Worm (Caenorhabditis elegans): ENCODE measurements around the gene daf-4.

The daf-4 gene

DNA sequence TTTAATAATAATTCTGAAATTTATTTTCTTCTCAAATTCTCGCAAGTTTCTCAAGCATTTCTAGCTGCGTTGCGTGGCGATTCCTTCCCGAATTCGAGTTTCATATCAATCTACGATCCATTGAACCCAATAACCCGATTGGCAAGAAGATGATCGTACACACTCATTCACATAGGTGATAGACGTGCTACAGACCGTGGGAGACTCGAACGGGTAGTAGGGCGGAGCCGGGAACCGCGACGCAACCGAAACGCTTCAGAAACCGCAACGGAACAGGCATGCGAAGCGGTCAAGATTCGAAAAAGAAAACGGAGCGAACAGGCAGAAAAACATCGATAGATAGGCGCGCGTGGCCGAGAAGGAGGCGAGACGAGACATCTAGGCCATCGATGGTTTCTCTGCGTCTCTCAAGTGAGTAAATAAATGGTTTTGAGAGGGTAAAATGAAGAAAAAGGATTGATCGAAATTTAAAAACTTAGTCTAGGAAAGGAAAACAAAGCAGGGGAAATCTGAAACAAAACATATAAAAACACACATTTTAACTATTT, 21.4 kb upstream of the daf-4 start, which contains the start of gene madf-11 (continued):
- TF ChIP-seq sdc-2 (tag; optimal IDR thresholded peaks at IDR 0.05) (peak; percentile 17), unc-3 (GFP tag; conservative IDR thresholded peaks at IDR 0.05) (no peak), unc-3 (tag; optimal IDR thresholded peaks at IDR 0.05) (no peak), pax-1 (tag; optimal IDR thresholded peaks at IDR 0.05) (peak; percentile 3), syd-9 (tag; optimal IDR thresholded peaks at IDR 0.05) (peak; percentile 34), pat-9 (tag; optimal IDR thresholded peaks at IDR 0.05) (no peak), hlh-15 (tag; optimal IDR thresholded peaks at IDR 0.05) (no peak), ahr-1 (tag; optimal IDR thresholded peaks at IDR 0.05) (no peak), ceh-22 (tag; optimal IDR thresholded peaks at IDR 0.05) (no peak), ama-1 (optimal IDR thresholded peaks at IDR 0.05) (no peak), ets-4 (tag; optimal IDR thresholded peaks at IDR 0.05) (peak; percentile 98), unc-86 (tag; optimal IDR thresholded peaks at IDR 0.05) (no peak), F13H6.1 (tag; optimal IDR thresholded peaks at IDR 0.05) (peak; percentile 18), unc-42 (tag; optimal IDR thresholded peaks at IDR 0.05) (peak; percentile 67), ceh-24 (tag; optimal IDR thresholded peaks at IDR 0.05) (no peak), hlh-30 (tag; optimal IDR thresholded peaks at IDR 0.05; ENCODE audit: insufficient read depth) (no peak), ceh-2 (tag; optimal IDR thresholded peaks at IDR 0.05) (peak; percentile 82), ttx-3 (tag; optimal IDR thresholded peaks at IDR 0.05) (no peak), unc-55 (GFP tag; optimal IDR thresholded peaks at IDR 0.05) (no peak), pha-2 (tag; optimal IDR thresholded peaks at IDR 0.05) (peak; percentile 21), mec-3 (tag; optimal IDR thresholded peaks at IDR 0.05; ENCODE audit: borderline replicate concordance) (peak; percentile 82), dve-1 (tag; optimal IDR thresholded peaks at IDR 0.05) (no peak), madf-2 (tag; optimal IDR thresholded peaks at IDR 0.05) (no peak), K09A11.1 (tag; optimal IDR thresholded peaks at IDR 0.05; ENCODE audit: insufficient read depth) (no peak)

- TF ChIP-seq pat-9 (tag; optimal IDR thresholded peaks at IDR 0.05) (no peak), ceh-2 (tag; optimal IDR thresholded peaks at IDR 0.05) (no peak), pax-1 (tag; optimal IDR thresholded peaks at IDR 0.05) (no peak), unc-42 (tag; optimal IDR thresholded peaks at IDR 0.05) (no peak), C08G9.2 (tag; optimal IDR thresholded peaks at IDR 0.05) (no peak), che-1 (tag; optimal IDR thresholded peaks at IDR 0.05) (no peak), dve-1 (tag; optimal IDR thresholded peaks at IDR 0.05) (no peak), odd-2 (tag; optimal IDR thresholded peaks at IDR 0.05) (no peak), npax-4 (tag; optimal IDR thresholded peaks at IDR 0.05) (no peak), eyg-1 (tag; optimal IDR thresholded peaks at IDR 0.05) (no peak), Y22D7AL.16 (tag; optimal IDR thresholded peaks at IDR 0.05) (no peak), ceh-19 (GFP tag; optimal IDR thresholded peaks at IDR 0.05) (no peak), ref-2 (tag; optimal IDR thresholded peaks at IDR 0.05) (no peak), ceh-45 (GFP tag; IDR thresholded peaks at IDR 0.05) (no peak)
Observed at ce11 chrIII:5604080-5604479, 20.9 kb upstream of the daf-4 start, which contains the start of gene xnd-1. TSS of gene xnd-1 (plus strand) at chrIII:5604460.

ce11 chrIII:5610276-5610675, 14.7 kb upstream of the daf-4 start, which contains the start of gene C05D2.8:
TSS of gene C05D2.8 (minus strand) at chrIII:5610346.
- TF ChIP-seq hlh-15 (tag; optimal IDR thresholded peaks at IDR 0.05), result no peak
- TF ChIP-seq elt-2 (tag; optimal IDR thresholded peaks at IDR 0.05), result peak; percentile 44

DNA sequence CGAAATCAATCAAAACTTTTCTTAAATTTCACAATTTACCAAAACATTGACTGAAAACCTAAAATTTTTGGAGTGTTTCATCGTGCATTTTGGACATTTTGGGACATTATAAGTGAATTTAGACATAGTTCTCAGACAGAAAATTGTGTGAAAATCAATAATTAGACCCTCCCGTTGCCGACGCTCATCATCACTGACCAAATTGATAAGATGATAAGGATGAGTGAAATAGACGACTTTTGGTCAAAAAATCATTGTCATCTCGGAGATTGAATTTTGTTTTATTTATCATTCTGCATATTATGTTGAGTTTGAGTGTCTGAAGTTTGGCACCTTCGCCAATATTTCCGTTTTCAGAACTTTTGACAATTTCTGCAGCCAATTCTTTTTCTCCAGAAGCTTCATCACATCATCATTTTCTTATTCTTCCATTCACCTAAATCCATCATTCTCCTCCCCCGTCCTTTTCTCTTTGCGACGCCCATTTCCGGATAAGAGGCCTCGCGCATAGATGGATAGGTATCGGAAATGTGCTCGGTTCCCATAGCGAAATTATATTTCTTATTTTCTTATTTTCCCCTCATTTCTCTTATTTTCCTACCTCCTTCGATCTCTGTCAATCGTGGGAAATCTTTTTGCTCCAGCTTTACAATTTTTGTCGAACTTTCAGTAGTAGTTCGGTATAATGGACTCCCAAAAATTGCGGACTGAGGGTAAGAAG, 13.2 kb upstream of the daf-4 start, which contains the start of gene bas-1:
TSS of gene bas-1 (plus strand) at position 671 of the 721 bp plus-strand sequence.
- TF ChIP-seq npax-4 (tag; optimal IDR thresholded peaks at IDR 0.05) (no peak), unc-55 (GFP tag; optimal IDR thresholded peaks at IDR 0.05) (no peak), ceh-34 (tag; optimal IDR thresholded peaks at IDR 0.05) (no peak), hlh-8 (tag; optimal IDR thresholded peaks at IDR 0.05) (no peak), lin-11 (tag; optimal IDR thresholded peaks at IDR 0.05) (no peak)

Measured in whole organism, late embryonic.